Worm (Caenorhabditis elegans) whole organism, midembryonic: Measurements from ENCODE around the gene sri-31.
"Not testable (repeated sequence)": the region's sequence is repeated elsewhere in the genome, so short reads cannot be mapped to it uniquely, and the experiment has no call there.

Source experiments
- T22C8.4 ChIP-seq: fragments of 200-800 bp; sonication (Bioruptor generic); IDR thresholded peaks from 2 replicates; pipeline ENCODE4 v1.3.6; 2022; ENCODE audit warnings: missing genetic modification characterization, missing compliant biosample characterization
- cog-1 ChIP-seq: sonication (generic microtip); optimal IDR thresholded peaks from 2 replicates; lab custom pipeline; 2016; ENCODE audit warnings: missing genetic modification characterization, missing compliant biosample characterization
- flt-1 ChIP-seq: fragments of 200-800 bp; sonication (Bioruptor generic); IDR thresholded peaks from 2 replicates; pipeline ENCODE4 v1.3.6; 2022; ENCODE audit warnings: missing genetic modification characterization, missing compliant biosample characterization
- klf-2 ChIP-seq: fragments of 200-800 bp; sonication (Bioruptor generic); conservative IDR thresholded peaks from 2 replicates; pipeline ENCODE4 v1.3.6; 2022; ENCODE audit warnings: missing genetic modification reagents, missing genetic modification characterization, missing compliant biosample characterization
- med-1 ChIP-seq: sonication (generic microtip); optimal IDR thresholded peaks from 2 replicates; lab custom pipeline; 2017; ENCODE audit warnings: missing genetic modification characterization, mild to moderate bottlenecking, missing compliant biosample characterization, antibody characterized with exemption, missing genetic modification reagents; ENCODE audit not compliant: insufficient read depth
- ref-1 ChIP-seq: fragments of 200-800 bp; sonication (Bioruptor generic); conservative IDR thresholded peaks from 2 replicates; pipeline ENCODE4 v1.3.6; 2022; ENCODE audit warnings: missing genetic modification reagents, missing genetic modification characterization, missing compliant biosample characterization
- tab-1 ChIP-seq: fragments of 200-800 bp; sonication (Bioruptor generic); IDR thresholded peaks from 2 replicates; pipeline ENCODE4 v1.3.6; 2022; ENCODE audit warnings: missing genetic modification characterization, missing compliant biosample characterization
- ztf-23 ChIP-seq: fragments of 200-800 bp; sonication (Bioruptor generic); IDR thresholded peaks from 2 replicates; pipeline ENCODE4 v1.3.6; 2022; ENCODE audit warnings: missing genetic modification reagents, missing genetic modification characterization, missing compliant biosample characterization
- ztf-29 ChIP-seq: fragments of 200-800 bp; sonication (Bioruptor generic); IDR thresholded peaks from 2 replicates; pipeline ENCODE4 v1.3.6; 2022; ENCODE audit warnings: missing genetic modification reagents, missing genetic modification characterization, missing compliant biosample characterization

The sri-31 gene

DNA sequence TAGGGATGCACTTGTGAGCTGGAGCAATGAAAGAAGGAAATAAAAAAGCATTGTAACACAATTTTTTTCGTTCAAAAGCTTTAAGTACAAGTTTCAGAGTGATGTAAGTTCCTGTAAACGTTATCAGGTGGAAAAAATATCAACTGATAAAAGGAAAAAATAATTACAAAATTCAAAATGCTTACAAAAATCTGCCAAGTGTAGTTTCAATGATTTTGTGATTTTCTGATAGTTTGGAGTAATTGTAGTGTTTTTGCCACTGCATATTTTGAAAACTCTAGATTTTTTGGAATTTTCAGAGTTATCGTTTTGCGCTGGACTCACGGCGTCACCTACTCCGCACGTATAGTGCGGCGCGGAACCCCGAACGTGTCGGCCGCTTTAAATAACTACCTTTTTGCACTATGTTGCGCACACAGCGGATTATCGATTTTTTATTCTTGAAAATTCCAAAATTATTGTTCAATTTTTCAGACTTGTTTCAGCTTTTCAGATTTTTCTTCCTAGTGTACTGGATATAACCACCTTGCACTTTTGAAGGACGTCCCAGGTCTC lies 27.3 kb upstream of the sri-31 start, which contains the start of gene clec-2:
clec-2 (minus strand) TSS at position 51 of the 555 bp plus-strand sequence.
- TF ChIP-seq ztf-29 (no peak), cog-1 (no peak), tab-1 (GFP tag; lab: Robert Waterston, UW) (no peak), klf-2 (GFP tag; lab: Robert Waterston, UW) (no peak), flt-1 (GFP tag; lab: Robert Waterston, UW) (no peak), med-1 (GFP tag; lab: Kevin White, UChicago) (no peak), T22C8.4 (GFP tag; lab: Robert Waterston, UW) (no peak), ref-1 (no peak), ztf-23 (GFP tag; lab: Robert Waterston, UW) (no peak)

- TF ChIP-seq med-1 (GFP tag; lab: Kevin White, UChicago) (no peak), flt-1 (GFP tag; lab: Robert Waterston, UW) (no peak), ztf-23 (GFP tag; lab: Robert Waterston, UW) (no peak), T22C8.4 (GFP tag; lab: Robert Waterston, UW) (no peak)
Observed at ce11 chrII:3024655-3025054, 26.1 kb upstream of the sri-31 start.

ce11 chrII:3028264-3028663 lies 22.5 kb upstream of the sri-31 start:
- TF ChIP-seq med-1 (GFP tag; lab: Kevin White, UChicago) (no peak), flt-1 (GFP tag; lab: Robert Waterston, UW) (no peak), ztf-23 (GFP tag; lab: Robert Waterston, UW) (no peak), ref-1 (no peak), T22C8.4 (GFP tag; lab: Robert Waterston, UW) (no peak), klf-2 (GFP tag; lab: Robert Waterston, UW) (no peak), tab-1 (GFP tag; lab: Robert Waterston, UW) (no peak), cog-1 (no peak), ztf-29 (no peak)

- TF ChIP-seq med-1 (GFP tag; lab: Kevin White, UChicago) = no peak
- TF ChIP-seq ztf-29 = no peak
- TF ChIP-seq ztf-23 (GFP tag; lab: Robert Waterston, UW) = no peak
- TF ChIP-seq cog-1 = no peak
- TF ChIP-seq klf-2 (GFP tag; lab: Robert Waterston, UW) = no peak
- no peak for TF ChIP-seq ref-1
- no peak for TF ChIP-seq tab-1 (GFP tag; lab: Robert Waterston, UW)
- no peak for TF ChIP-seq T22C8.4 (GFP tag; lab: Robert Waterston, UW)
- TF ChIP-seq flt-1 (GFP tag; lab: Robert Waterston, UW) = no peak
Observed at ce11 chrII:3030416-3030815, 20.4 kb upstream of the sri-31 start.

ce11 chrII:3032480-3032879 lies 18.3 kb upstream of the sri-31 start, which contains the start of gene B0454.6:
B0454.6 (plus strand) TSS chrII:3032780.
- TF ChIP-seq ztf-29, cog-1, ref-1: not testable (repeated sequence)

DNA sequence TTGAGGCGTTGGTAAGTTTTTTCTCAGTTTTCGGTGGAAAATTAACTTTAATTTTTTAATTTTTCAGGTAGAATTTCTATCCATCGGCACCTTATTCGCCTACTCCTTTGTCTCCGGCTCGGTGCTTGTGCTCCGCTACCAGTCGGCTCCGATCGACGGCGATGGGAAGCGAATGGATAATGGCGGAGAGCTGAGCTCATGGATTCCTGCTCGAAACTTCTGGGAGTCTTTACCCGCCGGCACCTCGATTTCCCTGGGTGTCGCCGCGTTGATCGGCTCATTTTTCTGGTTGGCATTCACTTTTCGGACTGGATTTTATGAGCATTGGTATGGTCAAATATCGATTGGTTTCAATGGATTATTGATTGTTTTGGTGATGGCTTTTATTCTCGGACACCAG lies 15.9 kb upstream of the sri-31 start:
- TF ChIP-seq T22C8.4 (GFP tag; lab: Robert Waterston, UW) = 0 out of 2 replicates have a peak, but pooled peaks have one; percentile 30
- no peak for TF ChIP-seq ztf-23 (GFP tag; lab: Robert Waterston, UW)

- TF ChIP-seq klf-2 (GFP tag; lab: Robert Waterston, UW) (no peak), T22C8.4 (GFP tag; lab: Robert Waterston, UW) (no peak), ztf-23 (GFP tag; lab: Robert Waterston, UW) (no peak), med-1 (GFP tag; lab: Kevin White, UChicago) (no peak), cog-1 (no peak), flt-1 (GFP tag; lab: Robert Waterston, UW) (no peak), ref-1 (no peak), tab-1 (GFP tag; lab: Robert Waterston, UW) (no peak), ztf-29 (no peak)
Observed at ce11 chrII:3036344-3036743, 14.5 kb upstream of the sri-31 start.

DNA sequence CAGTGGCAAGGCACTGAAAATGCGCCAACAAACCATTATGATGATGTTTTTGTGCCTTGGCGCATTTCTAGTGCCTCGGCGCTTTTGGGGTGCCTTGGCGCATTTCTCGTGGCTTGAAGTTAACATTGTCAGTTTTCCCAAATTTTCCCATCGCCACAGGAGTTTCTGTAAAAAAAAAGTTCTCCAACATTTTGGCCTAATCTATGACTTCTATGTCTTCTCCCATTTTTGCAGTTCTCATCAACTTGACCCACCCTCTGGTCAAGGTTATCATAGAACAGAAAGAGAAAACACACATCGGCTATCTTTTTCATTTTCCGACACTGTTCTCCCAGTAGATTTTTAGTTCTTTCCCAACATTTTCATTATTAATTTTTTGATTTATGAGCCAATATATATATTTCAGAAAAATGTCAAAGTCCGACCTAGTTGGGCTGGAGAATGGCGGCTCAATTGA lies 12.3 kb upstream of the sri-31 start, which contains the start of the genes B0454.26 and B0454.5:
B0454.26 (minus strand) TSS at position 101 of the 457 bp plus-strand sequence.
B0454.5 (plus strand) TSS at position 407 of the 457 bp plus-strand sequence.
- TF ChIP-seq T22C8.4 (GFP tag; lab: Robert Waterston, UW) = no peak
- TF ChIP-seq ztf-23 (GFP tag; lab: Robert Waterston, UW) = no peak
- TF ChIP-seq tab-1 (GFP tag; lab: Robert Waterston, UW) = no peak
- no peak for TF ChIP-seq ref-1
- TF ChIP-seq med-1 (GFP tag; lab: Kevin White, UChicago) = no peak
- TF ChIP-seq cog-1 = no peak
- no peak for TF ChIP-seq flt-1 (GFP tag; lab: Robert Waterston, UW)
- TF ChIP-seq klf-2 (GFP tag; lab: Robert Waterston, UW) = no peak

- TF ChIP-seq ref-1 (no peak), klf-2 (GFP tag; lab: Robert Waterston, UW) (no peak), cog-1 (no peak), ztf-29 (no peak), med-1 (GFP tag; lab: Kevin White, UChicago) (no peak), flt-1 (GFP tag; lab: Robert Waterston, UW) (no peak), tab-1 (GFP tag; lab: Robert Waterston, UW) (no peak), T22C8.4 (GFP tag; lab: Robert Waterston, UW) (no peak), ztf-23 (GFP tag; lab: Robert Waterston, UW) (no peak)
Observed at ce11 chrII:3043358-3043757, 7.4 kb upstream of the sri-31 start, which contains the start of gene B0454.8. B0454.8 (minus strand) TSS chrII:3043458.

DNA sequence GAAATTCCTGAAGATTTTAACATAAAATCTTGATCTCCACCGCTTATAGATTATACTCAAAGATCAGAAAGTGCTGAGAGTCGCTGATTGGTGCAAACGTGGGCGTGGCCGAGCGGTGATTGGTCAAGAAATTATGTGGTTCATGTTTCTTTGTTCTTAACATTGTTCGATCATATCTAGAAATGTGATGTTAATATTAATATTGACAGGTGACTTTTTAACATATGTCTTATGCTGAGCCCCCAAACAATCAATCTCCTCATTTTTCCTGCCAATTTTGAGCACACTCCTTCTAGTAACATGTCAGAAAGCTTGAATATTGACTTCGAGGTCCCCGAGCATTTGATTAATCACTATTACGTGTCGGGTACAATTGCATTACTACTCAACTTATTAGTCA lies 6.8 kb upstream of the sri-31 start, which contains the start of gene sri-29:
sri-29 (plus strand) TSS at position 301 of the 400 bp plus-strand sequence.
- TF ChIP-seq ztf-29 = no peak
